Worm (Caenorhabditis elegans): Measurements from ENCODE around the gene F31E3.12.

- TF ChIP-seq lin-15B (tag; optimal IDR thresholded peaks at IDR 0.05) = no peak
- TF ChIP-seq snpc-4 (tag; optimal IDR thresholded peaks at IDR 0.05) = no peak
- TF ChIP-seq fos-1 (tag; optimal IDR thresholded peaks at IDR 0.05) = no peak
- TF ChIP-seq aly-2 (tag; optimal IDR thresholded peaks at IDR 0.05) = peak; percentile 26
- no peak for TF ChIP-seq nhr-43 (tag; optimal IDR thresholded peaks at IDR 0.05; ENCODE audit: poor library complexity, severe bottlenecking)
- no peak for TF ChIP-seq skn-1 (tag; optimal IDR thresholded peaks at IDR 0.05)
- TF ChIP-seq mml-1 (tag; optimal IDR thresholded peaks at IDR 0.05) = no peak
Observed at ce11 chrIII:6958674-6959241, 10.4 kb upstream of the F31E3.12 start.
